Worm (Caenorhabditis elegans): ENCODE measurements around the gene unc-42.

unc-42 gene

ce11 chrV:9714909-9715308, 54.3 kb downstream of the unc-42 start, which contains the start of gene F40F9.3:
TSS of gene F40F9.3 (plus strand) at chrV:9715209.
- TF ChIP-seq egl-13 (tag; optimal IDR thresholded peaks at IDR 0.05) (no peak), nhr-11 (tag; optimal IDR thresholded peaks at IDR 0.05) (no peak), dsc-1 (tag; optimal IDR thresholded peaks at IDR 0.05) (no peak), snpc-4 (tag; optimal IDR thresholded peaks at IDR 0.05) (no peak), ceh-88 (GFP tag; IDR thresholded peaks at IDR 0.05) (no peak), unc-130 (tag; optimal IDR thresholded peaks at IDR 0.05) (no peak), ceh-8 (GFP tag; optimal IDR thresholded peaks at IDR 0.05) (no peak), tlp-1 (tag; optimal IDR thresholded peaks at IDR 0.05) (no peak), C16A3.4 (tag; optimal IDR thresholded peaks at IDR 0.05) (no peak), nhr-12 (tag; optimal IDR thresholded peaks at IDR 0.05) (no peak), alr-1 (tag; optimal IDR thresholded peaks at IDR 0.05; ENCODE audit: borderline replicate concordance) (no peak), unc-30 (tag; optimal IDR thresholded peaks at IDR 0.05) (no peak), hlh-17 (GFP tag; optimal IDR thresholded peaks at IDR 0.05; ENCODE audit: borderline replicate concordance) (no peak), skn-1 (tag; optimal IDR thresholded peaks at IDR 0.05) (no peak), lin-35 (GFP tag; optimal IDR thresholded peaks at IDR 0.05) (no peak)
